Fruit fly (Drosophila melanogaster) whole organism, embryonic: ENCODE data around the gene Uba5.

ENCODE experiments used
- Ada2b ChIP-seq: fragments of 200-800 bp; sonication (Bioruptor generic); IDR thresholded peaks from 2 replicates; pipeline ENCODE4 v1.3.6; 2022; ENCODE audit warnings: missing biosample characterization, missing genetic modification characterization
- BtbVII ChIP-seq: fragments of 200-800 bp; sonication (Bioruptor generic); optimal IDR thresholded peaks from 3 replicates; lab custom pipeline; 2017; ENCODE audit warnings: missing biosample characterization, mild to moderate bottlenecking, missing genetic modification characterization
- C15 ChIP-seq: fragments of 200-800 bp; sonication (Bioruptor generic); IDR thresholded peaks from 3 replicates; pipeline ENCODE4 v1.3.6; 2022; ENCODE audit warnings: missing biosample characterization, missing genetic modification characterization
- CG10267 ChIP-seq: fragments of 200-800 bp; sonication (Bioruptor generic); optimal IDR thresholded peaks from 2 replicates; lab custom pipeline; 2018; ENCODE audit warnings: missing biosample characterization, mild to moderate bottlenecking, missing genetic modification characterization, moderate library complexity
- CG11695 ChIP-seq: fragments of 200-800 bp; sonication (Bioruptor generic); IDR thresholded peaks from 3 replicates; pipeline ENCODE4 v1.3.6; 2022; ENCODE audit warnings: missing biosample characterization, missing genetic modification characterization
- CG15514 ChIP-seq: fragments of 200-800 bp; sonication (Bioruptor generic); optimal IDR thresholded peaks from 3 replicates; lab custom pipeline; 2017; ENCODE audit warnings: missing biosample characterization, missing genetic modification characterization, mild to moderate bottlenecking, moderate library complexity, missing genetic modification reagents
- CG1603 ChIP-seq: fragments of 200-800 bp; sonication (Bioruptor generic); optimal IDR thresholded peaks from 2 replicates; lab custom pipeline; 2019; ENCODE audit warnings: missing biosample characterization, mild to moderate bottlenecking, missing genetic modification characterization, moderate library complexity
- CG16815 ChIP-seq: fragments of 200-800 bp; sonication (Bioruptor generic); optimal IDR thresholded peaks from 3 replicates; lab custom pipeline; 2017; ENCODE audit warnings: missing biosample characterization, mild to moderate bottlenecking, missing genetic modification characterization
- CG17385 ChIP-seq: fragments of 200-800 bp; sonication (Bioruptor generic); optimal IDR thresholded peaks from 3 replicates; lab custom pipeline; 2018; ENCODE audit warnings: missing biosample characterization, mild to moderate bottlenecking, missing genetic modification characterization
- CG2678 ChIP-seq: fragments of 200-800 bp; sonication (Bioruptor generic); optimal IDR thresholded peaks from 3 replicates; lab custom pipeline; 2019; ENCODE audit warnings: missing biosample characterization, mild to moderate bottlenecking, missing genetic modification characterization, moderate library complexity
- CG31441 ChIP-seq: fragments of 200-800 bp; sonication (Bioruptor generic); IDR thresholded peaks from 2 replicates; pipeline ENCODE4 v1.3.6; 2022; ENCODE audit warnings: missing biosample characterization, missing genetic modification characterization
- CG3163 ChIP-seq: fragments of 200-800 bp; sonication (Bioruptor generic); optimal IDR thresholded peaks from 3 replicates; lab custom pipeline; 2016; ENCODE audit warnings: missing biosample characterization, missing genetic modification characterization
- CG32767 ChIP-seq: fragments of 200-800 bp; sonication (Bioruptor generic); IDR thresholded peaks from 2 replicates; pipeline ENCODE4 v1.3.6; 2022; ENCODE audit warnings: missing biosample characterization, missing genetic modification characterization
- CG34224 ChIP-seq: fragments of 200-800 bp; sonication (Bioruptor generic); IDR thresholded peaks from 3 replicates; pipeline ENCODE4 v1.3.6; 2022; ENCODE audit warnings: missing biosample characterization, missing genetic modification characterization; ENCODE audit not compliant: partially characterized antibody
- CG4404 ChIP-seq: fragments of 200-800 bp; sonication (Bioruptor generic); IDR thresholded peaks from 2 replicates; pipeline ENCODE4 v1.3.6; 2022; ENCODE audit warnings: missing biosample characterization, missing genetic modification characterization
- CG4617 ChIP-seq: fragments of 200-800 bp; sonication (Bioruptor generic); optimal IDR thresholded peaks from 3 replicates; lab custom pipeline; 2016; ENCODE audit warnings: missing biosample characterization, missing genetic modification characterization, borderline replicate concordance
- CG4730 ChIP-seq: fragments of 200-800 bp; sonication (Bioruptor generic); IDR thresholded peaks from 2 replicates; pipeline ENCODE4 v1.3.6; 2022; ENCODE audit warnings: missing biosample characterization, missing genetic modification characterization
- CG9876 ChIP-seq: fragments of 200-800 bp; sonication (Bioruptor generic); optimal IDR thresholded peaks from 2 replicates; lab custom pipeline; 2016; ENCODE audit warnings: missing biosample characterization, missing genetic modification characterization
- D ChIP-seq, 2 experiments: fragments of 200-800 bp in 1 of 2; fragments of >200 bp in 1 of 2; sonication (Bioruptor generic) in 1 of 2; optimal IDR thresholded peaks; 2 replicates in 1 of 2; 3 replicates in 1 of 2; lab custom pipeline; 2017; ENCODE audit warnings: mild to moderate bottlenecking in 1 of 2, missing biosample characterization in 1 of 2, missing genetic modification characterization in 1 of 2, missing genetic modification reagents in 1 of 2
- D19A ChIP-seq: fragments of 200-800 bp; optimal IDR thresholded peaks from 3 replicates; lab custom pipeline; 2019; ENCODE audit warnings: missing biosample characterization, mild to moderate bottlenecking, missing genetic modification characterization, moderate library complexity
- Dip2 ChIP-seq: fragments of 200-800 bp; sonication (Bioruptor generic); IDR thresholded peaks from 2 replicates; pipeline ENCODE4 v1.3.6; 2022; ENCODE audit warnings: missing biosample characterization, missing genetic modification characterization
- Dp ChIP-seq: fragments of 200-800 bp; sonication (Bioruptor generic); optimal IDR thresholded peaks from 2 replicates; lab custom pipeline; 2018; ENCODE audit warnings: missing biosample characterization, mild to moderate bottlenecking, missing genetic modification characterization, moderate library complexity
- H2.0 ChIP-seq: fragments of 200-800 bp; sonication (Bioruptor generic); IDR thresholded peaks from 2 replicates; pipeline ENCODE4 v1.3.6; 2022; ENCODE audit warnings: missing biosample characterization, missing genetic modification characterization
- Jarid2 ChIP-seq: fragments of 200-800 bp; sonication (Bioruptor generic); optimal IDR thresholded peaks from 3 replicates; lab custom pipeline; 2017; ENCODE audit warnings: mild to moderate bottlenecking, missing biosample characterization, missing genetic modification reagents, missing genetic modification characterization
- NC2β ChIP-seq: fragments of 200-800 bp; sonication (Bioruptor generic); optimal IDR thresholded peaks from 2 replicates; lab custom pipeline; 2016; ENCODE audit warnings: missing biosample characterization, missing genetic modification characterization
- NK7.1 ChIP-seq: fragments of 200-800 bp; sonication (Bioruptor generic); optimal IDR thresholded peaks from 3 replicates; lab custom pipeline; 2016; ENCODE audit warnings: missing biosample characterization, missing genetic modification characterization
- Rfx ChIP-seq: fragments of 200-800 bp; sonication (Bioruptor generic); IDR thresholded peaks from 2 replicates; pipeline ENCODE4 v1.3.6; 2022; ENCODE audit warnings: missing biosample characterization, missing genetic modification characterization
- Sox102F ChIP-seq: fragments of 200-800 bp; sonication (Bioruptor generic); optimal IDR thresholded peaks from 2 replicates; lab custom pipeline; 2018; ENCODE audit warnings: missing biosample characterization, mild to moderate bottlenecking, missing genetic modification characterization, moderate library complexity
- amos ChIP-seq: fragments of 200-800 bp; sonication (Bioruptor generic); IDR thresholded peaks from 2 replicates; pipeline ENCODE4 v1.3.6; 2022; ENCODE audit warnings: missing biosample characterization, missing genetic modification characterization; ENCODE audit not compliant: partially characterized antibody
- ap ChIP-seq: fragments of 200-800 bp; sonication (Bioruptor generic); IDR thresholded peaks from 2 replicates; pipeline ENCODE4 v1.3.6; 2022; ENCODE audit warnings: missing biosample characterization, missing genetic modification characterization
- chm ChIP-seq: fragments of 200-800 bp; sonication (Bioruptor generic); IDR thresholded peaks from 2 replicates; pipeline ENCODE4 v1.3.6; 2022; ENCODE audit warnings: missing biosample characterization, missing genetic modification characterization
- ci ChIP-seq: fragments of 200-800 bp; sonication (Bioruptor generic); IDR thresholded peaks from 3 replicates; pipeline ENCODE4 v1.3.6; 2022; ENCODE audit warnings: missing biosample characterization, missing genetic modification characterization
- danr ChIP-seq: fragments of 200-800 bp; sonication (Bioruptor generic); IDR thresholded peaks from 2 replicates; pipeline ENCODE4 v1.3.6; 2022; ENCODE audit warnings: missing biosample characterization, missing genetic modification characterization
- ewg ChIP-seq: fragments of 200-800 bp; sonication (Bioruptor generic); optimal IDR thresholded peaks from 3 replicates; lab custom pipeline; 2017; ENCODE audit warnings: mild to moderate bottlenecking, missing biosample characterization, missing genetic modification reagents, missing genetic modification characterization
- exex ChIP-seq: fragments of 200-800 bp; sonication (Bioruptor generic); optimal IDR thresholded peaks from 4 replicates; lab custom pipeline; 2018; ENCODE audit warnings: missing biosample characterization, mild to moderate bottlenecking, missing genetic modification characterization, moderate library complexity
- eyg ChIP-seq: fragments of 200-800 bp; sonication (Bioruptor generic); optimal IDR thresholded peaks from 3 replicates; lab custom pipeline; 2016; ENCODE audit warnings: missing biosample characterization, missing genetic modification characterization
- ftz-f1 ChIP-seq: fragments of 200-800 bp; sonication (Bioruptor generic); optimal IDR thresholded peaks from 2 replicates; lab custom pipeline; 2016; ENCODE audit warnings: missing biosample characterization, missing genetic modification characterization
- gem ChIP-seq: fragments of 200-800 bp; sonication (Bioruptor generic); optimal IDR thresholded peaks from 2 replicates; lab custom pipeline; 2019; ENCODE audit warnings: missing biosample characterization, mild to moderate bottlenecking, missing genetic modification characterization, moderate library complexity
- gfzf ChIP-seq: fragments of 200-800 bp; sonication (Bioruptor generic); optimal IDR thresholded peaks from 2 replicates; lab custom pipeline; 2016; ENCODE audit warnings: missing biosample characterization, mild to moderate bottlenecking, missing genetic modification characterization, moderate library complexity
- her ChIP-seq: fragments of 200-800 bp; sonication (Bioruptor generic); optimal IDR thresholded peaks from 2 replicates; lab custom pipeline; 2016; ENCODE audit warnings: missing biosample characterization, missing genetic modification characterization
- oc ChIP-seq: fragments of 200-800 bp; sonication (Bioruptor generic); optimal IDR thresholded peaks from 2 replicates; lab custom pipeline; 2018; ENCODE audit warnings: missing biosample characterization, mild to moderate bottlenecking, missing genetic modification characterization, moderate library complexity
- pan ChIP-seq, 4 experiments: fragments of >200 bp in 3 of 4; fragments of 200-800 bp in 1 of 4; sonication (Bioruptor generic) in 1 of 4; optimal IDR thresholded peaks in 3 of 4; IDR thresholded peaks in 1 of 4; 2 replicates each; pipeline versions ENCODE4 v1.3.6 to Lab custom; 2017 to 2022; ENCODE audit warnings: missing biosample characterization in 2 of 4, missing genetic modification characterization in 2 of 4, mixed read lengths in 1 of 4
- rib ChIP-seq: fragments of 200-800 bp; sonication (Bioruptor generic); IDR thresholded peaks from 2 replicates; pipeline ENCODE4 v1.3.6; 2022; ENCODE audit warnings: missing biosample characterization, missing genetic modification characterization
- sc ChIP-seq, 3 experiments: fragments of >200 bp in 2 of 3; fragments of 200-800 bp in 1 of 3; sonication (Bioruptor generic) in 1 of 3; optimal IDR thresholded peaks; 2 replicates in 2 of 3; 3 replicates in 1 of 3; lab custom pipeline; 2017; ENCODE audit warnings: mild to moderate bottlenecking in 1 of 3, missing biosample characterization in 1 of 3, missing genetic modification characterization in 1 of 3, missing genetic modification reagents in 1 of 3
- sisA ChIP-seq: fragments of 200-800 bp; sonication (Bioruptor generic); IDR thresholded peaks from 2 replicates; pipeline ENCODE4 v1.3.6; 2022; ENCODE audit warnings: missing biosample characterization, missing genetic modification characterization
- unpg ChIP-seq: fragments of 200-800 bp; sonication (Bioruptor generic); optimal IDR thresholded peaks from 3 replicates; lab custom pipeline; 2018; ENCODE audit warnings: missing biosample characterization, mild to moderate bottlenecking, missing genetic modification characterization, moderate library complexity
- wek ChIP-seq: fragments of 200-800 bp; sonication (Bioruptor generic); optimal IDR thresholded peaks from 3 replicates; lab custom pipeline; 2018; ENCODE audit warnings: missing biosample characterization, mild to moderate bottlenecking, missing genetic modification characterization, moderate library complexity
- z ChIP-seq: fragments of 200-800 bp; sonication (Bioruptor generic); IDR thresholded peaks from 3 replicates; pipeline ENCODE4 v1.3.6; 2022; ENCODE audit warnings: missing biosample characterization, missing genetic modification characterization

The Uba5 gene

DNA sequence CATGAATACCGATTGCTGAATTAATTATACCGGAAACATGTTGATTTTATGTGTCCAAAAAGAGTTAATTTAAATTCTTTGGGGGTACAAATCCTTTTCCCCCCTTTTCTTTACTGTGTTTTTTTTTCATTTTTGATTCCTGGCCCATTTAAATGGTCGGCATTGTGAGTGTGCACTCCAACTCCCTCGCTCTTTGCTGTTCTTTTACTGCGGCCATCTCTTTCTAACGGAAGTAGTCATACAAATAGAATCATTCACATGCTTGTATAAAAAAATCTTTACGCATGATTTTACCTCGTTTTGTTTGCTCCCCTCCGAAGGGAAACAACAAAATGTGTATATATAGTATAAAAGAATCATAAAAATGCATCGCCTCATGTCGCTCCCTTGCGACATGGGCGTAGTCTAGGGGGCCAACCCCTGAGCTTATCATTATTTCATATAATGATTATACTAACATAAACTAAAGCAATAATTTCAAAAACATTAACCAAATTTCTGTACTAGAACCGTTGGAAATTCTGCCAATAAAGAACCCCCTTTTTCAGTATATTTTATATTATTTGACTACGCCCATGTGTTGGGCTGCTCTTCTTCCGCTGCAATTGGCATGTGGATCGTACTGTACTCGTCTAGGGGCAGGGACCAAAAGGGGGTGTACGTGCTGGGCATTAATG, 44.8 kb downstream of the Uba5 start (continued):
- TF ChIP-seq CG4404 = peak; percentile 62
- peak; percentile 88 for TF ChIP-seq CG11695 (GFP tag; lab: Robert Waterston, UW)
- TF ChIP-seq eyg = no peak
- peak; percentile 82 for TF ChIP-seq CG10267
- TF ChIP-seq CG3163 = no peak
- TF ChIP-seq sc (optimal IDR thresholded peaks at IDR 0.05; lab: Kevin White, UChicago) = no peak
- TF ChIP-seq sc (GFP tag; optimal IDR thresholded peaks at IDR 0.05; lab: Kevin White, UChicago) = peak; percentile 80
- TF ChIP-seq Dp (GFP tag; lab: Kevin White, UChicago) = no peak
- peak; percentile 92 for TF ChIP-seq chm (GFP tag; lab: Robert Waterston, UW)
- 0 out of 3 replicates have a peak, but pooled peaks have one; percentile 30 for TF ChIP-seq z (GFP tag; lab: Robert Waterston, UW)
- peak; percentile 94 for TF ChIP-seq ci (GFP tag; lab: Robert Waterston, UW)
- TF ChIP-seq amos (GFP tag; lab: Robert Waterston, UW) = no peak
- TF ChIP-seq CG1603 = peak; percentile 75
- peak; percentile 23 for TF ChIP-seq NC2β (GFP tag; lab: Kevin White, UChicago)
- TF ChIP-seq H2.0 (GFP tag; lab: Robert Waterston, UW) = peak; percentile 65
- no peak for TF ChIP-seq pan (optimal IDR thresholded peaks at IDR 0.05; lab: Kevin White, UChicago)
- TF ChIP-seq pan (GFP tag; optimal IDR thresholded peaks at IDR 0.05 in 1 of 2, IDR thresholded peaks at IDR 0.05 in 1 of 2) = peak in 1 of 2 experiments; percentile 67
- TF ChIP-seq sisA (GFP tag; lab: Robert Waterston, UW) = peak; percentile 78
- no peak for TF ChIP-seq CG9876 (GFP tag; lab: Kevin White, UChicago)
- TF ChIP-seq gfzf (GFP tag; lab: Kevin White, UChicago) = no peak
- no peak for TF ChIP-seq ftz-f1 (GFP tag; lab: Kevin White, UChicago)
- peak; percentile 39 for TF ChIP-seq BtbVII (GFP tag; lab: Kevin White, UChicago)
- no peak for TF ChIP-seq Rfx (GFP tag; lab: Robert Waterston, UW)
- TF ChIP-seq Jarid2 (GFP tag; lab: Kevin White, UChicago) = peak; percentile 10
- no peak for TF ChIP-seq rib (GFP tag; lab: Robert Waterston, UW)
- TF ChIP-seq CG2678 (tag; lab: Kevin White, UChicago) = peak; percentile 85
- TF ChIP-seq NK7.1 (GFP tag; lab: Kevin White, UChicago) = no peak
- TF ChIP-seq CG32767 (GFP tag; lab: Robert Waterston, UW) = peak; percentile 75
- no peak for TF ChIP-seq CG4617
- TF ChIP-seq oc (tag; lab: Kevin White, UChicago) = peak; percentile 82
- no peak for TF ChIP-seq exex (tag; lab: Kevin White, UChicago)
- TF ChIP-seq danr (GFP tag; lab: Robert Waterston, UW) = peak; percentile 53
- peak; percentile 89 for TF ChIP-seq gem (tag; lab: Kevin White, UChicago)
- no peak for TF ChIP-seq CG34224 (GFP tag; lab: Robert Waterston, UW)
- TF ChIP-seq CG16815 = peak; percentile 76
- TF ChIP-seq CG15514 = no peak
- peak; percentile 88 for TF ChIP-seq unpg
- TF ChIP-seq ap (GFP tag; lab: Robert Waterston, UW) = peak; percentile 52; the same call in 1 of the 2 replicates
- peak; percentile 65 for TF ChIP-seq ewg (GFP tag; lab: Kevin White, UChicago)
- TF ChIP-seq Ada2b = peak; percentile 63; the same call in 1 of the 2 replicates
- TF ChIP-seq CG17385 (GFP tag; lab: Kevin White, UChicago) = peak; percentile 75
- TF ChIP-seq Sox102F (GFP tag; lab: Kevin White, UChicago) = peak; percentile 83
- TF ChIP-seq CG4730 (GFP tag; lab: Robert Waterston, UW) = peak; percentile 60
- no peak for TF ChIP-seq her (GFP tag; lab: Kevin White, UChicago)
- no peak for TF ChIP-seq Dip2 (GFP tag; lab: Robert Waterston, UW)
- TF ChIP-seq C15 (GFP tag; lab: Robert Waterston, UW) = no peak
- TF ChIP-seq CG31441 (GFP tag; lab: Robert Waterston, UW) = peak; percentile 95
- TF ChIP-seq D (optimal IDR thresholded peaks at IDR 0.05; lab: Kevin White, UChicago) = no peak
- TF ChIP-seq D (GFP tag; optimal IDR thresholded peaks at IDR 0.05; lab: Kevin White, UChicago) = peak; percentile 90
- TF ChIP-seq D19A = peak; percentile 85
- TF ChIP-seq wek (GFP tag; lab: Kevin White, UChicago) = peak; percentile 47
